Fruit fly (Drosophila melanogaster): Measurements from ENCODE around the gene Rox8.

Rox8 gene

dm6 chr3R:24054227-24054626 is 6.2 kb upstream of the Rox8 start, which contains the start of gene CG6000 (continued):
- TF ChIP-seq CG13287 (GFP tag; IDR thresholded peaks at IDR 0.05; ENCODE audit: partially characterized antibody) (peak; percentile 49; the same call in 1 of the 2 replicates), CG3995 (GFP tag; optimal IDR thresholded peaks at IDR 0.05) (peak; percentile 60), MESR4 (GFP tag; optimal IDR thresholded peaks at IDR 0.05) (peak; percentile 20), CG4282 (GFP tag; optimal IDR thresholded peaks at IDR 0.05) (no peak), CTCF (GFP tag; optimal IDR thresholded peaks at IDR 0.05) (no peak), hbn (GFP tag; IDR thresholded peaks at IDR 0.05; ENCODE audit: partially characterized antibody) (0 out of 2 replicates have a peak, but pooled peaks have one; percentile 31), CG8924 (tag; optimal IDR thresholded peaks at IDR 0.05) (peak; percentile 5)

- TF ChIP-seq Ets65A (GFP tag) (no peak), lola (GFP tag; optimal IDR thresholded peaks at IDR 0.05) (no peak), CG7987 (GFP tag; optimal IDR thresholded peaks at IDR 0.05) (no peak), sug (tag; optimal IDR thresholded peaks at IDR 0.05) (peak; percentile 91), ftz-f1 (GFP tag; optimal IDR thresholded peaks at IDR 0.05) (peak; percentile 29), rib (GFP tag; IDR thresholded peaks at IDR 0.05) (peak; percentile 22; the same call in 1 of the 2 replicates), Dbx (GFP tag; IDR thresholded peaks at IDR 0.05) (0 out of 3 replicates have a peak, but pooled peaks have one; percentile 14), CG18011 (GFP tag; optimal IDR thresholded peaks at IDR 0.05) (no peak), CG10543 (GFP tag; optimal IDR thresholded peaks at IDR 0.05) (peak; percentile 50), CG6791 (GFP tag; IDR thresholded peaks at IDR 0.05; ENCODE audit: partially characterized antibody) (0 out of 3 replicates have a peak, but pooled peaks have one; percentile 21), Med (GFP tag) (peak; percentile 73), CG17359 (tag; optimal IDR thresholded peaks at IDR 0.05) (no peak), CG17385 (GFP tag; optimal IDR thresholded peaks at IDR 0.05) (no peak), CG15601 (tag; optimal IDR thresholded peaks at IDR 0.05) (no peak), Taf1 (GFP tag; IDR thresholded peaks at IDR 0.05) (no peak), CG11398 (GFP tag; optimal IDR thresholded peaks at IDR 0.05) (no peak), grn (GFP tag; optimal IDR thresholded peaks at IDR 0.05) (peak; percentile 9), caup (GFP tag; optimal IDR thresholded peaks at IDR 0.05; ENCODE audit: severe bottlenecking) (no peak), Ets97D (GFP tag; optimal IDR thresholded peaks at IDR 0.05) (no peak), CG34376 (GFP tag; optimal IDR thresholded peaks at IDR 0.05) (peak; percentile 39), CG10979 (tag; optimal IDR thresholded peaks at IDR 0.05) (no peak), lab (GFP tag; optimal IDR thresholded peaks at IDR 0.05) (peak; percentile 6), gem (tag; optimal IDR thresholded peaks at IDR 0.05) (no peak), E2f1 (GFP tag; IDR thresholded peaks at IDR 0.05) (no peak), phol (tag; optimal IDR thresholded peaks at IDR 0.05) (no peak), unc-4 (GFP tag; IDR thresholded peaks at IDR 0.05; ENCODE audit: partially characterized antibody) (no peak), HmgD (GFP tag; optimal IDR thresholded peaks at IDR 0.05) (no peak), Ravus (GFP tag; IDR thresholded peaks at IDR 0.05) (no peak), CG16815 (GFP tag; optimal IDR thresholded peaks at IDR 0.05) (no peak), Bdp1 (GFP tag; optimal IDR thresholded peaks at IDR 0.05) (no peak), Xbp1 (GFP tag; optimal IDR thresholded peaks at IDR 0.05) (no peak), cwo (GFP tag; optimal IDR thresholded peaks at IDR 0.05) (peak; percentile 53), exex (tag; optimal IDR thresholded peaks at IDR 0.05) (peak; percentile 52), HmgZ (tag; optimal IDR thresholded peaks at IDR 0.05) (peak; percentile 25), CG7963 (GFP tag; IDR thresholded peaks at IDR 0.05; ENCODE audit: partially characterized antibody) (peak; percentile 39; the same call in 1 of the 3 replicates), D19B (GFP tag; optimal IDR thresholded peaks at IDR 0.05) (peak; percentile 18), ERR (GFP tag; optimal IDR thresholded peaks at IDR 0.05) (no peak), CG2889 (GFP tag; IDR thresholded peaks at IDR 0.05) (no peak), chinmo (GFP tag; IDR thresholded peaks at IDR 0.05; ENCODE audit: partially characterized antibody) (0 out of 4 replicates have a peak, but pooled peaks have one; percentile 33)
These were observed 5.5 kb upstream of the Rox8 start for dm6 chr3R:24053506-24054102.

All from whole organism, embryonic.